Worm (Caenorhabditis elegans) whole organism, young adult: ENCODE data around the gene F56D3.1.
"Not testable (repeated sequence)": the region's sequence is repeated elsewhere in the genome, so short reads cannot be mapped to it uniquely, and the experiment has no call there.

ENCODE experiments used
- Y53F4B.3 ChIP-seq: fragments of 200-800 bp; sonication (Bioruptor generic); IDR thresholded peaks from 2 replicates; pipeline ENCODE4 v1.3.6; 2022; ENCODE audit warnings: missing genetic modification reagents, missing genetic modification characterization, missing compliant biosample characterization
- ccch-3 ChIP-seq: fragments of 200-800 bp; sonication (Bioruptor generic); optimal IDR thresholded peaks from 2 replicates; lab custom pipeline; 2018; ENCODE audit warnings: mild to moderate bottlenecking, missing genetic modification characterization, missing compliant biosample characterization
- die-1 ChIP-seq: sonication (generic microtip); optimal IDR thresholded peaks from 2 replicates; lab custom pipeline; 2016; ENCODE audit warnings: missing genotype, mild to moderate bottlenecking, missing genetic modification characterization, missing compliant biosample characterization
- egrh-3 ChIP-seq: fragments of 200-800 bp; sonication (Bioruptor generic); IDR thresholded peaks from 2 replicates; pipeline ENCODE4 v1.3.6; 2022; ENCODE audit warnings: missing genetic modification reagents, missing genetic modification characterization, missing compliant biosample characterization
- him-1 ChIP-seq: sonication (generic microtip); optimal IDR thresholded peaks from 2 replicates; lab custom pipeline; 2016; ENCODE audit warnings: missing genotype, missing genetic modification reagents, missing genetic modification characterization, missing compliant biosample characterization
- lsy-27 ChIP-seq: sonication (generic microtip); optimal IDR thresholded peaks from 2 replicates; lab custom pipeline; 2017; ENCODE audit warnings: missing genetic modification characterization, mild to moderate bottlenecking, missing compliant biosample characterization, antibody characterized with exemption, missing genotype, borderline replicate concordance; ENCODE audit not compliant: insufficient read depth
- mel-28 ChIP-seq: sonication (generic microtip); optimal IDR thresholded peaks from 2 replicates; lab custom pipeline; 2016; ENCODE audit warnings: borderline replicate concordance, mild to moderate bottlenecking, missing genetic modification characterization, missing compliant biosample characterization
- ztf-28 ChIP-seq: fragments of 200-800 bp; sonication (Bioruptor generic); IDR thresholded peaks from 2 replicates; pipeline ENCODE4 v1.3.6; 2022; ENCODE audit warnings: missing genetic modification reagents, missing genetic modification characterization, missing compliant biosample characterization

- TF ChIP-seq ccch-3; him-1 (tag; lab: Kevin White, UChicago); ztf-28 (GFP tag; lab: Robert Waterston, UW); mel-28 (tag; lab: Kevin White, UChicago); die-1 (tag; lab: Kevin White, UChicago); egrh-3 (GFP tag; lab: Robert Waterston, UW); lsy-27 (tag; lab: Kevin White, UChicago); Y53F4B.3 (GFP tag; lab: Robert Waterston, UW): not testable (repeated sequence)
Observed at ce11 chrII:4168404-4168803, 22.3 kb downstream of the F56D3.1 start, which contains the start of gene R03H10.4.
